Fruit fly (Drosophila melanogaster) whole organism, prepupa: Measurements from ENCODE around the gene CG42716.

Experiments used
- CG10669 ChIP-seq: fragments of 200-800 bp; sonication (Bioruptor generic); optimal IDR thresholded peaks from 3 replicates; lab custom pipeline; 2018; ENCODE audit warnings: missing biosample characterization, mild to moderate bottlenecking, missing genetic modification characterization, moderate library complexity
- CG11902 ChIP-seq: fragments of 200-800 bp; sonication (Bioruptor generic); optimal IDR thresholded peaks from 3 replicates; lab custom pipeline; 2016; ENCODE audit warnings: missing biosample characterization, missing genetic modification characterization
- CG15336 ChIP-seq: fragments of 200-800 bp; sonication (Bioruptor generic); IDR thresholded peaks from 2 replicates; pipeline ENCODE4 v1.3.6; 2022; ENCODE audit warnings: missing biosample characterization, missing genetic modification characterization
- CG1621 ChIP-seq: fragments of 200-800 bp; sonication (Bioruptor generic); optimal IDR thresholded peaks from 3 replicates; lab custom pipeline; 2018; ENCODE audit warnings: missing biosample characterization, mild to moderate bottlenecking, missing genetic modification characterization
- CG3032 ChIP-seq: fragments of 200-800 bp; optimal IDR thresholded peaks from 2 replicates; lab custom pipeline; 2019; ENCODE audit warnings: missing biosample characterization, mild to moderate bottlenecking, missing genetic modification characterization, moderate library complexity
- CG31627 ChIP-seq: fragments of 200-800 bp; sonication (Bioruptor generic); optimal IDR thresholded peaks from 3 replicates; lab custom pipeline; 2016; ENCODE audit warnings: missing biosample characterization, missing genetic modification characterization
- CG3919 ChIP-seq: fragments of 200-800 bp; sonication (Bioruptor generic); optimal IDR thresholded peaks from 3 replicates; lab custom pipeline; 2016; ENCODE audit warnings: missing biosample characterization, missing genetic modification characterization
- CG4318 ChIP-seq: fragments of 200-800 bp; sonication (Bioruptor generic); optimal IDR thresholded peaks from 3 replicates; lab custom pipeline; 2017; ENCODE audit warnings: missing biosample characterization, mild to moderate bottlenecking, missing genetic modification characterization
- CG6163 ChIP-seq: fragments of 200-800 bp; sonication (Bioruptor generic); IDR thresholded peaks from 3 replicates; pipeline ENCODE4 v1.3.6; 2022; ENCODE audit warnings: missing biosample characterization, missing genetic modification characterization
- CG6792 ChIP-seq: fragments of 200-800 bp; sonication (Bioruptor generic); optimal IDR thresholded peaks from 3 replicates; lab custom pipeline; 2016; ENCODE audit warnings: missing biosample characterization, missing genetic modification characterization
- CG6808 ChIP-seq: fragments of 200-800 bp; sonication (Bioruptor generic); optimal IDR thresholded peaks from 3 replicates; lab custom pipeline; 2017; ENCODE audit warnings: missing biosample characterization, missing genetic modification characterization, mild to moderate bottlenecking, moderate library complexity, missing genetic modification reagents
- CG8119 ChIP-seq: fragments of 200-800 bp; sonication (Bioruptor generic); IDR thresholded peaks from 3 replicates; pipeline ENCODE4 v1.3.6; 2022; ENCODE audit warnings: missing biosample characterization, missing genetic modification characterization
- CG8319 ChIP-seq: fragments of 200-800 bp; sonication (Bioruptor generic); optimal IDR thresholded peaks from 3 replicates; lab custom pipeline; 2016; ENCODE audit warnings: missing biosample characterization, missing genetic modification characterization
- CG8632 ChIP-seq: fragments of 200-800 bp; sonication (Bioruptor generic); optimal IDR thresholded peaks from 3 replicates; lab custom pipeline; 2016; ENCODE audit warnings: missing biosample characterization, missing genetic modification characterization
- CG9139 ChIP-seq: fragments of 200-800 bp; sonication (Bioruptor generic); optimal IDR thresholded peaks from 3 replicates; lab custom pipeline; 2017; ENCODE audit warnings: missing biosample characterization, mild to moderate bottlenecking, missing genetic modification characterization
- Eip75B ChIP-seq: fragments of 200-800 bp; sonication (Bioruptor generic); optimal IDR thresholded peaks from 3 replicates; lab custom pipeline; 2016; ENCODE audit warnings: missing biosample characterization, missing genetic modification characterization
- Eip78C ChIP-seq: fragments of 200-800 bp; sonication (Bioruptor generic); peaks from one replicate; lab custom pipeline; 2016; ENCODE audit warnings: missing biosample characterization, missing genetic modification characterization
- Eip93F ChIP-seq: fragments of 200-800 bp; sonication (Bioruptor generic); optimal IDR thresholded peaks from 2 replicates; lab custom pipeline; 2016; ENCODE audit warnings: missing biosample characterization, mild to moderate bottlenecking, missing genetic modification characterization
- Ets21C ChIP-seq: fragments of 200-800 bp; sonication (Bioruptor generic); optimal IDR thresholded peaks from 3 replicates; lab custom pipeline; 2016; ENCODE audit warnings: missing biosample characterization, missing genetic modification characterization
- Ets96B ChIP-seq: fragments of 200-800 bp; optimal IDR thresholded peaks from 2 replicates; lab custom pipeline; 2019; ENCODE audit warnings: missing biosample characterization, mild to moderate bottlenecking, missing genetic modification characterization, moderate library complexity
- Hr39 ChIP-seq: fragments of 200-800 bp; sonication (Bioruptor generic); optimal IDR thresholded peaks from 2 replicates; lab custom pipeline; 2016; ENCODE audit warnings: missing biosample characterization, missing genetic modification characterization
- Lpt ChIP-seq: fragments of 200-800 bp; sonication (Bioruptor generic); optimal IDR thresholded peaks from 3 replicates; lab custom pipeline; 2016; ENCODE audit warnings: missing biosample characterization, missing genetic modification characterization
- Met ChIP-seq: fragments of 200-800 bp; sonication (Bioruptor generic); optimal IDR thresholded peaks from 3 replicates; lab custom pipeline; 2016; ENCODE audit warnings: missing biosample characterization, missing genetic modification characterization
- OdsH ChIP-seq: fragments of 200-800 bp; sonication (Bioruptor generic); optimal IDR thresholded peaks from 3 replicates; lab custom pipeline; 2016; ENCODE audit warnings: missing biosample characterization, missing genetic modification characterization
- Smox ChIP-seq: fragments of 200-800 bp; sonication (Bioruptor generic); optimal IDR thresholded peaks from 3 replicates; lab custom pipeline; 2016; ENCODE audit warnings: missing biosample characterization, missing genetic modification characterization
- Sox102F ChIP-seq: fragments of 200-800 bp; sonication (Bioruptor generic); optimal IDR thresholded peaks from 2 replicates; lab custom pipeline; 2016; ENCODE audit warnings: missing biosample characterization, mild to moderate bottlenecking, missing genetic modification characterization
- Sox14 ChIP-seq: fragments of 200-800 bp; sonication (Bioruptor generic); optimal IDR thresholded peaks from 3 replicates; lab custom pipeline; 2016; ENCODE audit warnings: missing biosample characterization, missing genetic modification characterization
- Sox15 ChIP-seq: fragments of 200-800 bp; sonication (Bioruptor generic); optimal IDR thresholded peaks from 3 replicates; lab custom pipeline; 2016; ENCODE audit warnings: missing biosample characterization, missing genetic modification characterization
- achi ChIP-seq: fragments of 200-800 bp; sonication (Bioruptor generic); optimal IDR thresholded peaks from 3 replicates; lab custom pipeline; 2016; ENCODE audit warnings: missing biosample characterization, missing genetic modification characterization
- cyc ChIP-seq: fragments of 200-800 bp; sonication (Bioruptor generic); optimal IDR thresholded peaks from 3 replicates; lab custom pipeline; 2016; ENCODE audit warnings: missing biosample characterization, missing genetic modification characterization
- dac ChIP-seq: fragments of 200-800 bp; sonication (Bioruptor generic); optimal IDR thresholded peaks from 2 replicates; lab custom pipeline; 2017; ENCODE audit warnings: missing biosample characterization, mild to moderate bottlenecking, missing genetic modification characterization
- dsx ChIP-seq: fragments of 200-800 bp; optimal IDR thresholded peaks from 3 replicates; lab custom pipeline; 2019; ENCODE audit warnings: missing biosample characterization, mild to moderate bottlenecking, missing genetic modification characterization, moderate library complexity; ENCODE audit not compliant: poor library complexity, severe bottlenecking
- eg ChIP-seq: fragments of 200-800 bp; sonication (Bioruptor generic); IDR thresholded peaks from 3 replicates; pipeline ENCODE4 v1.3.6; 2022; ENCODE audit warnings: missing biosample characterization, missing genetic modification characterization
- esn ChIP-seq: fragments of 200-800 bp; sonication (Bioruptor generic); optimal IDR thresholded peaks from 2 replicates; lab custom pipeline; 2016; ENCODE audit warnings: missing biosample characterization, mild to moderate bottlenecking, missing genetic modification characterization, moderate library complexity
- fd85E ChIP-seq: fragments of 200-800 bp; sonication (Bioruptor generic); optimal IDR thresholded peaks from 3 replicates; lab custom pipeline; 2016; ENCODE audit warnings: missing biosample characterization, missing genetic modification characterization
- fkh ChIP-seq: fragments of 200-800 bp; sonication (Bioruptor generic); optimal IDR thresholded peaks from 3 replicates; lab custom pipeline; 2017; ENCODE audit warnings: missing biosample characterization, mild to moderate bottlenecking, missing genetic modification characterization, moderate library complexity
- lz ChIP-seq: fragments of 200-800 bp; sonication (Bioruptor generic); optimal IDR thresholded peaks from 3 replicates; lab custom pipeline; 2016; ENCODE audit warnings: missing biosample characterization, missing genetic modification characterization
- net ChIP-seq: fragments of 200-800 bp; sonication (Bioruptor generic); optimal IDR thresholded peaks from 3 replicates; lab custom pipeline; 2016; ENCODE audit warnings: missing biosample characterization, missing genetic modification characterization
- pdm3 ChIP-seq: fragments of 200-800 bp; sonication (Bioruptor generic); optimal IDR thresholded peaks from 3 replicates; lab custom pipeline; 2016; ENCODE audit warnings: missing biosample characterization, missing genetic modification characterization
- salr ChIP-seq, 2 experiments: fragments of 200-800 bp; sonication (Bioruptor generic); optimal IDR thresholded peaks; 3 replicates each; lab custom pipeline; 2016 to 2018; ENCODE audit warnings: missing biosample characterization in 2 of 2, missing genetic modification characterization in 2 of 2, mild to moderate bottlenecking in 1 of 2
- ss ChIP-seq, 2 experiments: fragments of 200-800 bp; sonication (Bioruptor generic); optimal IDR thresholded peaks; 2 replicates in 1 of 2; 3 replicates in 1 of 2; lab custom pipeline; 2017 to 2018; ENCODE audit warnings: mild to moderate bottlenecking in 2 of 2, missing biosample characterization in 2 of 2, missing genetic modification characterization in 2 of 2, moderate library complexity in 1 of 2
- svp ChIP-seq: fragments of 200-800 bp; sonication (Bioruptor generic); peaks from one replicate; lab custom pipeline; 2016; ENCODE audit warnings: missing biosample characterization, missing genetic modification characterization
- topi ChIP-seq: fragments of 200-800 bp; sonication (Bioruptor generic); optimal IDR thresholded peaks from 3 replicates; lab custom pipeline; 2016; ENCODE audit warnings: missing biosample characterization, missing genetic modification characterization
- vri ChIP-seq: fragments of 200-800 bp; sonication (Bioruptor generic); optimal IDR thresholded peaks from 3 replicates; lab custom pipeline; 2016; ENCODE audit warnings: missing biosample characterization, mild to moderate bottlenecking, missing genetic modification characterization

CG42716 gene

DNA sequence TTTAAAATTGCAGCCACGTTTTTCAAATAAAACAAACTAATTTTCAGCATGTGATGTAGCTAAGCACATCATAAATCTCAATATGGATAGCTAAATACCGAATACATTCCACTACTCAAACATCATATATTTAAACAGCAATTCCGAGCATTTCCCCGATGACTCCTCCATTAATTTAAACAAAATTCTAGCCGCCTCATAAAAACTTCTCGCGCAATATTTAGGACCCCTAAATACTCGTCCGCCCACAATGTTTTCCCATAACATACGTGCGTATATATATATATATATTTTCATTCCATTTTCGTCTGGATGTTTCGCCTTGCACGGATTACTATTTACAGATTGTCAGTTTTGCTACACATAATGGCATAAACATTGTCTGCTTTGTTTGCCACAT is 37.6 kb upstream of the CG42716 start:
- TF ChIP-seq CG3919 (no peak), Lpt (GFP tag; lab: Kevin White, UChicago) (no peak), Sox15 (no peak), eg (GFP tag; lab: Robert Waterston, UW) (no peak)
- TF ChIP-seq, all 60 proteins: peak for 0

DNA sequence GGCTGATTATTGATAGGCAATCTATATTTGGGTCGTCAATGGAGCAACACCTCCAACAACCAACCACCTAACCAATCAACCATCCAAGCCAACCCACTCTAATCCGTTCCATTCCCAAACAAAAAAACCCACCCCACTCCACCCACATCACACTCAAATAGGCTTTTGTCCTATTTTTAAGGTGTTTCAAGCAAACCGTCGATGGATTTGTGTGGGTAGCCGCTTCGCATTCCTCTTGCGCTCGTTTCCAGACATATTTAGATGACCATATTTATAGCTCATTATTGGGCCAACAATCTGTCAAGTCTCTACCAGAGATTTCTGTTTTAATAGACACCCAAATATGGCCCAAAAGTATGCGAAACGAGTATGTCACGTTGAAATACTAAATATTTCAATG is 35.4 kb upstream of the CG42716 start:
- no peak for TF ChIP-seq topi
- TF ChIP-seq CG3032 (tag; lab: Kevin White, UChicago), result no peak
- TF ChIP-seq CG6808 (GFP tag; lab: Kevin White, UChicago), result no peak
- TF ChIP-seq achi, result no peak
- TF ChIP-seq Smox, result no peak
- no peak for TF ChIP-seq cyc (GFP tag; lab: Kevin White, UChicago)
- no peak for TF ChIP-seq fkh
- no peak for TF ChIP-seq CG11902
- TF ChIP-seq Hr39 (GFP tag; lab: Kevin White, UChicago), result no peak
- TF ChIP-seq OdsH, result no peak
- TF ChIP-seq eg (GFP tag; lab: Robert Waterston, UW), result no peak
- TF ChIP-seq Lpt (GFP tag; lab: Kevin White, UChicago), result no peak
- no peak for TF ChIP-seq lz (GFP tag; lab: Kevin White, UChicago)
- no peak for TF ChIP-seq CG4318 (GFP tag; lab: Kevin White, UChicago)
- TF ChIP-seq CG6163, result no peak
- TF ChIP-seq, all 60 proteins: peak for 0

DNA sequence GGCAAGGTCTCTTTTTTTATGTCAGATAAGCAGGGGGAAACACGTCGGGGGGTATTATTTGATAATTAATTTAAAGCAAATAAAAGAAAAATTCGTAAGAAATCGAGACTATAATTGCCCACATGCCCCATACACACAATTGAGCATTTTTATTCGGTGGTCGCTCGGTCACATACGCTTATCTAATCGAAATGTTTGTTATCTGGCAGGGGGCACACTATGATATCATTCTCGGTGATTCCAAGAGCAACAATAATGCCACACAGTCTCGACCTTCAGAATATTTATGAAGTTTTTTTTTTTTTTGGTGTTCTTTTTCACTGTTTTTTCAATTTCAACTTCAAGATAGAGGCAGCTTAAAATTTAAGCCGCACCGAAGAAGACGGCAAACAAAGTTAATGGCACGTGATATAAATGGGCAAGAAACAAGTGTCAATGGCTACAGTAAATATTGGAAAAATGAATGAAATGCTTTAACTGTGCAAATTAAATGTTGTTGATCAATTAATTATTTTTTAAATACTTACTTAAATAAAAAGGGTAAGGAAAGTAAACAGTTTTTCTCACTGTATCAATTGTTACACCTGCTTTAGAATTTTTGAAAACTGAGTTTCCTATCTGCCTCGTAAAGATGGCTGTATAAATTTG is 34.1 kb upstream of the CG42716 start:
- TF ChIP-seq net, result no peak
- no peak for TF ChIP-seq CG9139 (GFP tag; lab: Kevin White, UChicago)
- peak; percentile 38 for TF ChIP-seq esn (GFP tag; lab: Kevin White, UChicago)
- TF ChIP-seq fkh, result peak; percentile 79
- TF ChIP-seq vri (GFP tag; lab: Kevin White, UChicago), result peak; percentile 76
- TF ChIP-seq CG8119, result no peak
- no peak for TF ChIP-seq CG10669 (GFP tag; lab: Kevin White, UChicago)
- TF ChIP-seq Eip75B (GFP tag; lab: Kevin White, UChicago), result no peak
- TF ChIP-seq fd85E (GFP tag; lab: Kevin White, UChicago), result no peak
- peak; percentile 69 for TF ChIP-seq Eip78C (GFP tag; lab: Kevin White, UChicago)
- TF ChIP-seq ss (GFP tag; optimal IDR thresholded peaks at IDR 0.05; lab: Kevin White, UChicago), result no peak
- peak; percentile 32 for TF ChIP-seq Met
- no peak for TF ChIP-seq OdsH
- TF ChIP-seq Eip93F, result no peak
- no peak for TF ChIP-seq CG6808 (GFP tag; lab: Kevin White, UChicago)
- no peak for TF ChIP-seq Sox14 (GFP tag; lab: Kevin White, UChicago)
- TF ChIP-seq CG8632 (GFP tag; lab: Kevin White, UChicago), result peak; percentile 37

DNA sequence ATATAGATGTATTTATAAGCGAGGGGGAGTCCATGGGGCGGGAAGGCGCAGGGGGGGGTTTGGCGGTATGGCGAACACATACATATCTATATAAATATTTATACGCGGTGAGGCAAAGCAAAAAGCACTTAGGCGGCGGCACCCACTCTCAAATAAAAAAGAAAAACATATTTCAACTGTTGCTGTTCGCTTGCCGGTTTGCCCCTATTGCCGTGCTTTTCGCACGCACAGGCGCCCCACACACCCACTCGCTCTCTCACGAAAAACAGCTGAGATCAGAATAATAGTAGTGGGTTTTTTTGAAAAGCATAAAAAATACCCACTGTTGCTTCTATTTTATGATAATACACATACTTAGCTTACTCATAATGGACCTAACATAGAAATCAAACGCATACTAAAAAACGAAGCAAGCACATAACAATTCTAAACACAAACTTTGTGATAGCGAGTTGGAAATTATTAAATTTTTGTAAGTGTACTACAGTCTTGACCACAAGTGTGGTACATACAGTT is 32.4 kb upstream of the CG42716 start:
- TF ChIP-seq CG1621, result no peak
- peak; percentile 50 for TF ChIP-seq CG31627 (GFP tag; lab: Kevin White, UChicago)
- TF ChIP-seq fkh, result peak; percentile 94
- peak; percentile 32 for TF ChIP-seq lz (GFP tag; lab: Kevin White, UChicago)
- TF ChIP-seq Hr39 (GFP tag; lab: Kevin White, UChicago), result peak; percentile 50
- TF ChIP-seq dsx, result no peak
- TF ChIP-seq CG8119, result peak; percentile 91
- peak; percentile 91 for TF ChIP-seq CG15336 (GFP tag; lab: Robert Waterston, UW)
- no peak for TF ChIP-seq Ets96B (tag; lab: Kevin White, UChicago)
- TF ChIP-seq CG10669 (GFP tag; lab: Kevin White, UChicago), result no peak
- peak; percentile 67 for TF ChIP-seq achi
- TF ChIP-seq CG8319, result no peak
- no peak for TF ChIP-seq Ets21C (GFP tag; lab: Kevin White, UChicago)
- peak; percentile 74 for TF ChIP-seq svp (GFP tag; lab: Kevin White, UChicago)
- TF ChIP-seq eg (GFP tag; lab: Robert Waterston, UW), result peak; percentile 85
- no peak for TF ChIP-seq Eip93F
- peak; percentile 78 for TF ChIP-seq Eip78C (GFP tag; lab: Kevin White, UChicago)
- TF ChIP-seq pdm3, result peak; percentile 80
- TF ChIP-seq dac (GFP tag; lab: Kevin White, UChicago), result peak; percentile 61
- TF ChIP-seq CG6163, result no peak; the same call in 2 of the 3 replicates
- TF ChIP-seq CG3919, result peak; percentile 45
- TF ChIP-seq CG6792, result peak; percentile 37
- no peak for TF ChIP-seq Sox102F
- peak; percentile 48 for TF ChIP-seq esn (GFP tag; lab: Kevin White, UChicago)
- peak in 1 of 2 experiments; percentile 60 for TF ChIP-seq salr (GFP tag; optimal IDR thresholded peaks at IDR 0.05; lab: Kevin White, UChicago)
- TF ChIP-seq ss (GFP tag; optimal IDR thresholded peaks at IDR 0.05; lab: Kevin White, UChicago), result no peak
